Fruit fly (Drosophila melanogaster): ENCODE measurements around the gene Pgk.

Gene Pgk

dm6 chr2L:2769476-2770185 lies 16.8 kb upstream of the Pgk start, which contains the start of the genes colt and HINT1 (continued):
- TF ChIP-seq B-H1 (GFP tag; IDR thresholded peaks at IDR 0.05), result no peak
- TF ChIP-seq chn (GFP tag; optimal IDR thresholded peaks at IDR 0.05), result no peak
- no peak for TF ChIP-seq bcd (GFP tag; optimal IDR thresholded peaks at IDR 0.05)
- TF ChIP-seq CG10209 (GFP tag; optimal IDR thresholded peaks at IDR 0.05), result no peak
- peak; percentile 45 for TF ChIP-seq Ets97D (GFP tag; optimal IDR thresholded peaks at IDR 0.05)
- peak; percentile 99 for TF ChIP-seq CG4617 (GFP tag; optimal IDR thresholded peaks at IDR 0.05; ENCODE audit: borderline replicate concordance)
- TF ChIP-seq CG14965 (GFP tag; optimal IDR thresholded peaks at IDR 0.05; ENCODE audit: borderline replicate concordance), result no peak
- TF ChIP-seq wor (GFP tag; IDR thresholded peaks at IDR 0.05), result no peak
- TF ChIP-seq Dip2 (GFP tag; IDR thresholded peaks at IDR 0.05), result no peak
- TF ChIP-seq CG2712 (tag; optimal IDR thresholded peaks at IDR 0.05), result peak; percentile 54
- TF ChIP-seq CG1603 (tag; optimal IDR thresholded peaks at IDR 0.05), result peak; percentile 66
- TF ChIP-seq CG2875 (GFP tag; optimal IDR thresholded peaks at IDR 0.05), result no peak
- TF ChIP-seq Dek (tag; optimal IDR thresholded peaks at IDR 0.05), result peak; percentile 27
- TF ChIP-seq dm (GFP tag; optimal IDR thresholded peaks at IDR 0.05), result no peak
- TF ChIP-seq CG7963 (GFP tag; IDR thresholded peaks at IDR 0.05; ENCODE audit: partially characterized antibody), result no peak
- peak; percentile 61; the same call in 1 of the 2 replicates for TF ChIP-seq CG13287 (GFP tag; IDR thresholded peaks at IDR 0.05; ENCODE audit: partially characterized antibody)
- peak; percentile 7 for TF ChIP-seq CG6254 (GFP tag; optimal IDR thresholded peaks at IDR 0.05)
- TF ChIP-seq CG14667 (GFP tag; IDR thresholded peaks at IDR 0.05), result no peak
- TF ChIP-seq Eip74EF (GFP tag; optimal IDR thresholded peaks at IDR 0.05), result peak in 1 of 2 experiments; percentile 32
- peak; percentile 42 for TF ChIP-seq Nf-YC (tag; optimal IDR thresholded peaks at IDR 0.05)
- peak; percentile 35 for TF ChIP-seq lbe (GFP tag; optimal IDR thresholded peaks at IDR 0.05)
- no peak for TF ChIP-seq seq (GFP tag; IDR thresholded peaks at IDR 0.05)
- TF ChIP-seq CG2129 (GFP tag; IDR thresholded peaks at IDR 0.05; ENCODE audit: partially characterized antibody), result no peak
- no peak for TF ChIP-seq pita (GFP tag; optimal IDR thresholded peaks at IDR 0.05)
- no peak for TF ChIP-seq CG1529 (GFP tag; optimal IDR thresholded peaks at IDR 0.05)
- TF ChIP-seq CG8924 (tag; optimal IDR thresholded peaks at IDR 0.05), result peak; percentile 75
- no peak for TF ChIP-seq pum (GFP tag; optimal IDR thresholded peaks at IDR 0.05)
- no peak for TF ChIP-seq crc (GFP tag; optimal IDR thresholded peaks at IDR 0.05)
- TF ChIP-seq gfzf (GFP tag; optimal IDR thresholded peaks at IDR 0.05), result peak; percentile 91
- TF ChIP-seq scrt (GFP tag; optimal IDR thresholded peaks at IDR 0.05), result peak; percentile 19
- TF ChIP-seq aop (GFP tag; IDR thresholded peaks at IDR 0.05), result no peak
- TF ChIP-seq cato (GFP tag; optimal IDR thresholded peaks at IDR 0.05; ENCODE audit: borderline replicate concordance), result no peak
- no peak for TF ChIP-seq peb (GFP tag; IDR thresholded peaks at IDR 0.05)
- TF ChIP-seq unpg (GFP tag; optimal IDR thresholded peaks at IDR 0.05), result no peak
- peak; percentile 86 for TF ChIP-seq CG34422 (GFP tag; IDR thresholded peaks at IDR 0.05)
- TF ChIP-seq CG30403 (GFP tag; optimal IDR thresholded peaks at IDR 0.05), result no peak
- peak; percentile 75 for TF ChIP-seq Drgx (GFP tag; IDR thresholded peaks at IDR 0.05)
- no peak for TF ChIP-seq Hr3 (GFP tag; optimal IDR thresholded peaks at IDR 0.05)
- no peak for TF ChIP-seq NK7.1 (GFP tag; optimal IDR thresholded peaks at IDR 0.05)
- TF ChIP-seq psq (GFP tag; optimal IDR thresholded peaks at IDR 0.05), result no peak
- no peak for TF ChIP-seq zfh1 (GFP tag; IDR thresholded peaks at IDR 0.05)
- TF ChIP-seq Neu2 (GFP tag; optimal IDR thresholded peaks at IDR 0.05; ENCODE audit: borderline replicate concordance), result no peak
- TF ChIP-seq Sry-δ (GFP tag; optimal IDR thresholded peaks at IDR 0.05), result peak; percentile 41
- TF ChIP-seq CG5245 (GFP tag; optimal IDR thresholded peaks at IDR 0.05), result no peak
- no peak for TF ChIP-seq eyg (GFP tag; optimal IDR thresholded peaks at IDR 0.05)
- no peak for TF ChIP-seq CG14860 (GFP tag; IDR thresholded peaks at IDR 0.05; ENCODE audit: partially characterized antibody)
- no peak for TF ChIP-seq pnt (GFP tag; optimal IDR thresholded peaks at IDR 0.05)
- no peak for TF ChIP-seq CG11398 (GFP tag; optimal IDR thresholded peaks at IDR 0.05)
- TF ChIP-seq CG11093 (GFP tag; IDR thresholded peaks at IDR 0.05), result no peak
- no peak for TF ChIP-seq CG10959 (GFP tag; IDR thresholded peaks at IDR 0.05)
